Worm (Caenorhabditis elegans) whole organism, L2 larva: ENCODE data around the gene ric-7.

Experiments
- elt-1 ChIP-seq: fragments of 150-350 bp; optimal IDR thresholded peaks from 2 replicates; lab custom pipeline; 2014; ENCODE audit warnings: missing biosample characterization, missing genetic modification characterization
- lsy-2 ChIP-seq, 2 experiments: fragments of 150-350 bp in 1 of 2; sonication (generic microtip) in 1 of 2; optimal IDR thresholded peaks; 2 replicates each; lab custom pipeline; 2014 to 2017; ENCODE audit warnings: missing biosample characterization in 2 of 2, missing genetic modification characterization in 2 of 2
- nhr-12 ChIP-seq: fragments of 150-350 bp; optimal IDR thresholded peaks from 2 replicates; lab custom pipeline; 2014; ENCODE audit warnings: missing biosample characterization, missing genetic modification characterization
- nhr-25 ChIP-seq: fragments of 150-350 bp; sonication (generic microtip); optimal IDR thresholded peaks from 3 replicates; lab custom pipeline; 2014; ENCODE audit warnings: missing biosample characterization, missing genetic modification characterization
- nhr-6 ChIP-seq: fragments of 150-350 bp; optimal IDR thresholded peaks from 2 replicates; lab custom pipeline; 2014; ENCODE audit warnings: missing biosample characterization, missing genetic modification characterization
- snpc-4 ChIP-seq: fragments of 150-350 bp; optimal IDR thresholded peaks from 2 replicates; lab custom pipeline; 2014; ENCODE audit warnings: missing biosample characterization, missing genetic modification characterization
- unc-62 ChIP-seq: fragments of 150-350 bp; optimal IDR thresholded peaks from 2 replicates; lab custom pipeline; 2014; ENCODE audit warnings: missing biosample characterization, missing genetic modification reagents, missing genetic modification characterization
- zag-1 ChIP-seq: fragments of 150-350 bp; optimal IDR thresholded peaks from 2 replicates; lab custom pipeline; 2014; ENCODE audit warnings: missing biosample characterization, missing genetic modification characterization

- TF ChIP-seq nhr-25 (tag; lab: Kevin White, UChicago) = no peak
- TF ChIP-seq elt-1 (tag; lab: Kevin White, UChicago) = no peak
- no peak for TF ChIP-seq unc-62
- no peak for TF ChIP-seq nhr-6
- TF ChIP-seq nhr-12 = no peak
- peak in 1 of 2 experiments; percentile 16 for TF ChIP-seq lsy-2 (tag; optimal IDR thresholded peaks at IDR 0.05; lab: Kevin White, UChicago)
- no peak for TF ChIP-seq zag-1 (tag; lab: Kevin White, UChicago)
- no peak for TF ChIP-seq snpc-4 (tag; lab: Kevin White, UChicago)
Measured at ce11 chrV:14004342-14004741, 1.4 kb downstream of the ric-7 start.
